Fruit fly (Drosophila melanogaster) whole organism, embryonic: Measurements from ENCODE around the gene CG17754.
A peak's percentile ranks its signal among the peaks of the same experiment; 100 is the strongest.

Experiments
- BEAF-32 ChIP-seq: fragments of 200-800 bp; sonication (Bioruptor generic); optimal IDR thresholded peaks from 3 replicates; lab custom pipeline; 2017; ENCODE audit warnings: missing biosample characterization, missing genetic modification characterization, mild to moderate bottlenecking, moderate library complexity, missing genetic modification reagents
- CG10321 ChIP-seq: fragments of 200-800 bp; sonication (Bioruptor generic); IDR thresholded peaks from 2 replicates; pipeline ENCODE4 v1.3.6; 2022; ENCODE audit warnings: missing biosample characterization, missing genetic modification characterization
- CG10431 ChIP-seq: fragments of 200-800 bp; sonication (Bioruptor generic); optimal IDR thresholded peaks from 3 replicates; lab custom pipeline; 2018; ENCODE audit warnings: missing biosample characterization, mild to moderate bottlenecking, missing genetic modification characterization
- CG10565 ChIP-seq: fragments of 200-800 bp; sonication (Bioruptor generic); optimal IDR thresholded peaks from 3 replicates; lab custom pipeline; 2016; ENCODE audit warnings: missing biosample characterization, mild to moderate bottlenecking, missing genetic modification characterization
- CG10959 ChIP-seq: fragments of 200-800 bp; sonication (Bioruptor generic); IDR thresholded peaks from 2 replicates; pipeline ENCODE4 v1.3.6; 2022; ENCODE audit warnings: missing biosample characterization, missing genetic modification characterization
- CG11093 ChIP-seq: fragments of 200-800 bp; sonication (Bioruptor generic); IDR thresholded peaks from 3 replicates; pipeline ENCODE4 v1.3.6; 2022; ENCODE audit warnings: missing biosample characterization, missing genetic modification characterization
- CG11560 ChIP-seq: fragments of 200-800 bp; sonication (Bioruptor generic); IDR thresholded peaks from 3 replicates; pipeline ENCODE4 v1.3.6; 2022; ENCODE audit warnings: missing biosample characterization, missing genetic modification characterization
- CG1233 ChIP-seq: fragments of 200-800 bp; sonication (Bioruptor generic); optimal IDR thresholded peaks from 4 replicates; lab custom pipeline; 2018; ENCODE audit warnings: missing biosample characterization, mild to moderate bottlenecking, missing genetic modification characterization
- CG12391 ChIP-seq: fragments of 200-800 bp; sonication (Bioruptor generic); optimal IDR thresholded peaks from 3 replicates; lab custom pipeline; 2018; ENCODE audit warnings: missing biosample characterization, mild to moderate bottlenecking, missing genetic modification characterization, moderate library complexity
- CG30020 ChIP-seq: fragments of 200-800 bp; optimal IDR thresholded peaks from 2 replicates; lab custom pipeline; 2019; ENCODE audit warnings: missing biosample characterization, mild to moderate bottlenecking, missing genetic modification characterization, moderate library complexity
- CG3163 ChIP-seq: fragments of 200-800 bp; sonication (Bioruptor generic); optimal IDR thresholded peaks from 3 replicates; lab custom pipeline; 2016; ENCODE audit warnings: missing biosample characterization, missing genetic modification characterization
- CG3838 ChIP-seq: fragments of 200-800 bp; sonication (Bioruptor generic); optimal IDR thresholded peaks from 3 replicates; lab custom pipeline; 2016; ENCODE audit warnings: missing biosample characterization, missing genetic modification characterization
- CG6854 ChIP-seq: fragments of 200-800 bp; sonication (Bioruptor generic); optimal IDR thresholded peaks from 3 replicates; lab custom pipeline; 2017; ENCODE audit warnings: missing biosample characterization, mild to moderate bottlenecking, missing genetic modification characterization
- CG9876 ChIP-seq: fragments of 200-800 bp; sonication (Bioruptor generic); optimal IDR thresholded peaks from 2 replicates; lab custom pipeline; 2016; ENCODE audit warnings: missing biosample characterization, missing genetic modification characterization
- Eip74EF ChIP-seq, 2 experiments: fragments of 200-800 bp in 1 of 2; fragments of >200 bp in 1 of 2; sonication (Bioruptor generic) in 1 of 2; optimal IDR thresholded peaks; 2 replicates each; lab custom pipeline; 2017 to 2019; ENCODE audit warnings: missing biosample characterization in 2 of 2, missing genetic modification characterization in 2 of 2, mild to moderate bottlenecking in 1 of 2, moderate library complexity in 1 of 2
- HLH4C ChIP-seq: fragments of 200-800 bp; sonication (Bioruptor generic); IDR thresholded peaks from 3 replicates; pipeline ENCODE4 v1.3.6; 2022; ENCODE audit warnings: missing biosample characterization, missing genetic modification characterization; ENCODE audit not compliant: partially characterized antibody
- Hmx ChIP-seq: fragments of 200-800 bp; sonication (Bioruptor generic); optimal IDR thresholded peaks from 2 replicates; lab custom pipeline; 2016; ENCODE audit warnings: missing biosample characterization, missing genetic modification characterization
- Kr ChIP-seq: fragments of 200-800 bp; sonication (Bioruptor generic); optimal IDR thresholded peaks from 2 replicates; lab custom pipeline; 2017; ENCODE audit warnings: missing biosample characterization, mild to moderate bottlenecking, missing genetic modification characterization
- MTF-1 ChIP-seq: fragments of 200-800 bp; sonication (Bioruptor generic); optimal IDR thresholded peaks from 2 replicates; lab custom pipeline; 2018; ENCODE audit warnings: missing biosample characterization, mild to moderate bottlenecking, missing genetic modification characterization, borderline replicate concordance
- Max ChIP-seq: fragments of 200-800 bp; sonication (Bioruptor generic); optimal IDR thresholded peaks from 2 replicates; lab custom pipeline; 2016; ENCODE audit warnings: missing biosample characterization, mild to moderate bottlenecking, missing genetic modification characterization
- NC2β ChIP-seq: fragments of 200-800 bp; sonication (Bioruptor generic); optimal IDR thresholded peaks from 2 replicates; lab custom pipeline; 2016; ENCODE audit warnings: missing biosample characterization, missing genetic modification characterization
- NK7.1 ChIP-seq: fragments of 200-800 bp; sonication (Bioruptor generic); optimal IDR thresholded peaks from 3 replicates; lab custom pipeline; 2016; ENCODE audit warnings: missing biosample characterization, missing genetic modification characterization
- Neu2 ChIP-seq: fragments of 200-800 bp; sonication (Bioruptor generic); optimal IDR thresholded peaks from 3 replicates; lab custom pipeline; 2016; ENCODE audit warnings: missing biosample characterization, missing genetic modification characterization, borderline replicate concordance
- Oli ChIP-seq: fragments of 200-800 bp; sonication (Bioruptor generic); optimal IDR thresholded peaks from 2 replicates; lab custom pipeline; 2018; ENCODE audit warnings: missing biosample characterization, mild to moderate bottlenecking, missing genetic modification characterization, moderate library complexity
- Ssrp ChIP-seq: fragments of 200-800 bp; sonication (Bioruptor generic); optimal IDR thresholded peaks from 2 replicates; lab custom pipeline; 2018; ENCODE audit warnings: missing biosample characterization, mild to moderate bottlenecking, missing genetic modification characterization, moderate library complexity
- Vsx1 ChIP-seq: fragments of 200-800 bp; sonication (Bioruptor generic); optimal IDR thresholded peaks from 2 replicates; lab custom pipeline; 2017; ENCODE audit warnings: missing biosample characterization, mild to moderate bottlenecking, missing genetic modification characterization, missing genetic modification reagents
- Xrp1 ChIP-seq: fragments of 200-800 bp; sonication (Bioruptor generic); IDR thresholded peaks from 2 replicates; pipeline ENCODE4 v1.3.6; 2022; ENCODE audit warnings: missing biosample characterization, missing genetic modification characterization
- abd-A ChIP-seq: fragments of 200-800 bp; sonication (Bioruptor generic); optimal IDR thresholded peaks from 3 replicates; lab custom pipeline; 2019; ENCODE audit warnings: missing biosample characterization, mild to moderate bottlenecking, missing genetic modification characterization, moderate library complexity
- aop ChIP-seq: fragments of 200-800 bp; sonication (Bioruptor generic); IDR thresholded peaks from 2 replicates; pipeline ENCODE4 v1.3.6; 2022; ENCODE audit warnings: missing biosample characterization, missing genetic modification characterization
- crp ChIP-seq, 2 experiments: fragments of 200-800 bp; sonication (Bioruptor generic); optimal IDR thresholded peaks; 2 replicates in 1 of 2; 3 replicates in 1 of 2; lab custom pipeline; 2017; ENCODE audit warnings: missing biosample characterization in 2 of 2, missing genetic modification characterization in 2 of 2, mild to moderate bottlenecking in 1 of 2, moderate library complexity in 1 of 2
- da ChIP-seq: fragments of 200-800 bp; sonication (Bioruptor generic); optimal IDR thresholded peaks from 2 replicates; lab custom pipeline; 2016; ENCODE audit warnings: missing biosample characterization, missing genetic modification characterization
- disco-r ChIP-seq: fragments of 200-800 bp; sonication (Bioruptor generic); optimal IDR thresholded peaks from 2 replicates; lab custom pipeline; 2016; ENCODE audit warnings: missing biosample characterization, missing genetic modification characterization
- gce ChIP-seq: fragments of 200-800 bp; sonication (Bioruptor generic); IDR thresholded peaks from 3 replicates; pipeline ENCODE4 v1.3.6; 2022; ENCODE audit warnings: missing biosample characterization, missing genetic modification characterization
- gcm ChIP-seq: fragments of 200-800 bp; sonication (Bioruptor generic); optimal IDR thresholded peaks from 2 replicates; lab custom pipeline; 2019; ENCODE audit warnings: missing biosample characterization, mild to moderate bottlenecking, missing genetic modification characterization, moderate library complexity
- gsb ChIP-seq: fragments of 200-800 bp; sonication (Bioruptor generic); IDR thresholded peaks from 2 replicates; pipeline ENCODE4 v1.3.6; 2022; ENCODE audit warnings: missing biosample characterization, missing genetic modification characterization
- inv ChIP-seq: fragments of 200-800 bp; sonication (Bioruptor generic); IDR thresholded peaks from 2 replicates; pipeline ENCODE4 v1.3.6; 2022; ENCODE audit warnings: missing biosample characterization, missing genetic modification characterization; ENCODE audit not compliant: partially characterized antibody
- mam ChIP-seq: fragments of 200-800 bp; sonication (Bioruptor generic); optimal IDR thresholded peaks from 3 replicates; lab custom pipeline; 2016; ENCODE audit warnings: missing biosample characterization, missing genetic modification characterization
- mld ChIP-seq: fragments of 200-800 bp; sonication (Bioruptor generic); IDR thresholded peaks from 3 replicates; pipeline ENCODE4 v1.3.6; 2022; ENCODE audit warnings: missing biosample characterization, missing genetic modification characterization; ENCODE audit not compliant: partially characterized antibody
- oc ChIP-seq: fragments of 200-800 bp; sonication (Bioruptor generic); optimal IDR thresholded peaks from 2 replicates; lab custom pipeline; 2018; ENCODE audit warnings: missing biosample characterization, mild to moderate bottlenecking, missing genetic modification characterization, moderate library complexity
- pfk ChIP-seq: fragments of 200-800 bp; sonication (Bioruptor generic); optimal IDR thresholded peaks from 2 replicates; lab custom pipeline; 2018; ENCODE audit warnings: missing biosample characterization, mild to moderate bottlenecking, missing genetic modification characterization, moderate library complexity
- pita ChIP-seq: fragments of 200-800 bp; sonication (Bioruptor generic); optimal IDR thresholded peaks from 2 replicates; lab custom pipeline; 2017; ENCODE audit warnings: missing biosample characterization, mild to moderate bottlenecking, missing genetic modification characterization
- repo ChIP-seq: fragments of 200-800 bp; sonication (Bioruptor generic); optimal IDR thresholded peaks from 2 replicates; lab custom pipeline; 2016; ENCODE audit warnings: missing biosample characterization, missing genetic modification characterization
- sima ChIP-seq: fragments of 200-800 bp; sonication (Bioruptor generic); optimal IDR thresholded peaks from 2 replicates; lab custom pipeline; 2016; ENCODE audit warnings: missing biosample characterization, missing genetic modification characterization
- slp2 ChIP-seq: fragments of 200-800 bp; sonication (Bioruptor generic); optimal IDR thresholded peaks from 2 replicates; lab custom pipeline; 2016; ENCODE audit warnings: missing biosample characterization, missing genetic modification characterization
- tio ChIP-seq: fragments of 200-800 bp; sonication (Bioruptor generic); optimal IDR thresholded peaks from 2 replicates; lab custom pipeline; 2017; ENCODE audit warnings: missing biosample characterization, missing genetic modification characterization, inconsistent platforms
- twi ChIP-seq: fragments of 200-800 bp; optimal IDR thresholded peaks from 2 replicates; lab custom pipeline; 2019; ENCODE audit warnings: missing biosample characterization, mild to moderate bottlenecking, missing genetic modification characterization, moderate library complexity

The CG17754 gene

dm6 chrX:9232199-9232598 lies 18.0 kb upstream of the CG17754 start, which contains the start of gene CG12121 (continued):
- TF ChIP-seq slp2 (GFP tag; lab: Kevin White, UChicago) (no peak), gcm (GFP tag; lab: Kevin White, UChicago) (no peak)

- TF ChIP-seq gce (GFP tag; lab: Robert Waterston, UW): no peak
- TF ChIP-seq CG10431 (GFP tag; lab: Kevin White, UChicago): no peak
- no peak for TF ChIP-seq Oli (tag; lab: Kevin White, UChicago)
- no peak for TF ChIP-seq MTF-1
- no peak for TF ChIP-seq repo (GFP tag; lab: Kevin White, UChicago)
- no peak for TF ChIP-seq CG1233 (GFP tag; lab: Kevin White, UChicago)
- no peak for TF ChIP-seq tio
- no peak for TF ChIP-seq CG11560 (tag; lab: Robert Waterston, UW)
- no peak for TF ChIP-seq mam (GFP tag; lab: Kevin White, UChicago)
- TF ChIP-seq, all 482 proteins: peak for 0
These were observed 13.7 kb upstream of the CG17754 start, which contains the start of gene Ir8a for dm6 chrX:9236485-9236884. Gene Ir8a, minus strand, starts transcription at chrX:9236585.

- peak; percentile 68 for TF ChIP-seq Max
- peak; percentile 39 for TF ChIP-seq CG9876 (GFP tag; lab: Kevin White, UChicago)
- TF ChIP-seq disco-r: no peak
- peak; percentile 40 for TF ChIP-seq Hmx (GFP tag; lab: Kevin White, UChicago)
- no peak for TF ChIP-seq oc (tag; lab: Kevin White, UChicago)
- TF ChIP-seq sima: no peak
- peak; percentile 94 for TF ChIP-seq BEAF-32 (GFP tag; lab: Kevin White, UChicago)
- no peak for TF ChIP-seq CG6854 (GFP tag; lab: Kevin White, UChicago)
- TF ChIP-seq NK7.1 (GFP tag; lab: Kevin White, UChicago): no peak
- peak; percentile 69 for TF ChIP-seq twi (tag; lab: Kevin White, UChicago)
- no peak for TF ChIP-seq Kr (GFP tag; lab: Kevin White, UChicago)
- no peak; the same call in 2 of the 3 replicates for TF ChIP-seq CG11093 (GFP tag; lab: Robert Waterston, UW)
- no peak; the same call in 1 of the 2 replicates for TF ChIP-seq Xrp1 (GFP tag; lab: Robert Waterston, UW)
- no peak for TF ChIP-seq gsb (GFP tag; lab: Robert Waterston, UW)
- TF ChIP-seq Eip74EF (GFP tag; optimal IDR thresholded peaks at IDR 0.05; lab: Kevin White, UChicago): no peak
- TF ChIP-seq CG10321 (GFP tag; lab: Robert Waterston, UW): no peak
- peak; percentile 32 for TF ChIP-seq CG3163 (GFP tag; lab: Kevin White, UChicago)
- no peak for TF ChIP-seq Vsx1 (GFP tag; lab: Kevin White, UChicago)
- peak in 1 of 2 experiments; percentile 57 for TF ChIP-seq crp (GFP tag; optimal IDR thresholded peaks at IDR 0.05; lab: Kevin White, UChicago)
- TF ChIP-seq inv: peak; percentile 88
- TF ChIP-seq da (GFP tag; lab: Kevin White, UChicago): peak; percentile 70
- no peak for TF ChIP-seq Neu2
- TF ChIP-seq HLH4C (GFP tag; lab: Robert Waterston, UW): peak; percentile 80
- TF ChIP-seq CG30020: peak; percentile 58
- peak; percentile 59 for TF ChIP-seq Ssrp (tag; lab: Kevin White, UChicago)
- peak; percentile 64; the same call in 1 of the 3 replicates for TF ChIP-seq mld (GFP tag; lab: Robert Waterston, UW)
- TF ChIP-seq NC2β (GFP tag; lab: Kevin White, UChicago): peak; percentile 36
- TF ChIP-seq abd-A (tag; lab: Kevin White, UChicago): no peak
- no peak for TF ChIP-seq aop
- TF ChIP-seq CG10565 (GFP tag; lab: Kevin White, UChicago): no peak
- no peak for TF ChIP-seq CG10959 (GFP tag; lab: Robert Waterston, UW)
- TF ChIP-seq pfk (GFP tag; lab: Kevin White, UChicago): no peak
- 0 out of 3 replicates have a peak, but pooled peaks have one; percentile 50 for TF ChIP-seq CG11560 (tag; lab: Robert Waterston, UW)
- TF ChIP-seq CG3838 (GFP tag; lab: Kevin White, UChicago): no peak
- peak; percentile 65 for TF ChIP-seq CG12391 (tag; lab: Kevin White, UChicago)
- no peak for TF ChIP-seq pita
These were observed 6.8 kb upstream of the CG17754 start, which contains the start of the genes mxc and Larp7 for dm6 chrX:9243417-9243884. Gene mxc, minus strand, starts transcription at chrX:9243467. Gene Larp7, plus strand, starts transcription at chrX:9243817.
